Worm (Caenorhabditis elegans) whole organism, L1 larva: Measurements from ENCODE around the gene ZK1073.2.

ENCODE experiments used
- Y116A8C.19 ChIP-seq: sonication (generic microtip); optimal IDR thresholded peaks from 2 replicates; lab custom pipeline; 2016; ENCODE audit warnings: missing compliant biosample characterization, missing genetic modification characterization, borderline replicate concordance
- aha-1 ChIP-seq: fragments of 150-350 bp; optimal IDR thresholded peaks from 2 replicates; lab custom pipeline; 2014; ENCODE audit warnings: missing biosample characterization, missing genetic modification characterization
- alr-1 ChIP-seq: fragments of 200-800 bp; sonication (Bioruptor generic); optimal IDR thresholded peaks from 2 replicates; lab custom pipeline; 2018; ENCODE audit warnings: borderline replicate concordance, mild to moderate bottlenecking, missing genetic modification characterization, missing compliant biosample characterization
- ceh-63 ChIP-seq: fragments of 200-800 bp; sonication (Bioruptor generic); optimal IDR thresholded peaks from 2 replicates; lab custom pipeline; 2018; ENCODE audit warnings: mild to moderate bottlenecking, missing genetic modification characterization, missing compliant biosample characterization
- ceh-8 ChIP-seq: fragments of 200-800 bp; sonication (Bioruptor generic); optimal IDR thresholded peaks from 2 replicates; lab custom pipeline; 2018; ENCODE audit warnings: mild to moderate bottlenecking, missing genetic modification characterization, moderate library complexity, missing compliant biosample characterization
- ceh-82 ChIP-seq, 3 experiments: fragments of 150-350 bp in 1 of 3; sonication (generic microtip) in 2 of 3; optimal IDR thresholded peaks; 2 replicates each; lab custom pipeline; 2014 to 2017; ENCODE audit warnings: missing biosample characterization in 3 of 3, missing genetic modification characterization in 3 of 3
- dsc-1 ChIP-seq: sonication (generic microtip); optimal IDR thresholded peaks from 2 replicates; lab custom pipeline; 2016; ENCODE audit warnings: mild to moderate bottlenecking, missing genetic modification characterization, missing compliant biosample characterization
- efl-1 ChIP-seq, 4 experiments: fragments of 150-350 bp; optimal IDR thresholded peaks in 3 of 4; peaks in 1 of 4; 1 replicate in 1 of 4; 2 replicates in 3 of 4; lab custom pipeline; 2014; ENCODE audit warnings: missing biosample characterization in 2 of 4, missing genetic modification characterization in 2 of 4, missing genetic modification reagents in 2 of 4
- elt-2 ChIP-seq: sonication (generic microtip); optimal IDR thresholded peaks from 2 replicates; lab custom pipeline; 2016; ENCODE audit warnings: missing genetic modification characterization, mild to moderate bottlenecking, inconsistent platforms, missing compliant biosample characterization, missing genetic modification reagents
- ets-5 ChIP-seq: fragments of 200-800 bp; sonication (Bioruptor generic); IDR thresholded peaks from 2 replicates; pipeline ENCODE4 v1.3.6; 2022; ENCODE audit warnings: missing genetic modification characterization, missing compliant biosample characterization
- fkh-10 ChIP-seq: sonication (generic microtip); optimal IDR thresholded peaks from 2 replicates; lab custom pipeline; 2017; ENCODE audit warnings: missing biosample characterization, missing genetic modification reagents, missing genetic modification characterization
- fkh-8 ChIP-seq: sonication (generic microtip); optimal IDR thresholded peaks from 2 replicates; lab custom pipeline; 2016; ENCODE audit warnings: mild to moderate bottlenecking, missing genetic modification characterization, missing compliant biosample characterization
- hpl-2 ChIP-seq: fragments of 150-350 bp; optimal IDR thresholded peaks from 2 replicates; lab custom pipeline; 2014; ENCODE audit warnings: missing biosample characterization, missing genetic modification reagents, missing genetic modification characterization
- lin-13 ChIP-seq: fragments of 150-350 bp; optimal IDR thresholded peaks from 2 replicates; lab custom pipeline; 2014; ENCODE audit warnings: missing biosample characterization, missing genetic modification reagents, missing genetic modification characterization
- lin-14 ChIP-seq: fragments of 200-800 bp; sonication (Bioruptor generic); optimal IDR thresholded peaks from 2 replicates; lab custom pipeline; 2018; ENCODE audit warnings: mild to moderate bottlenecking, missing genetic modification characterization, moderate library complexity, missing compliant biosample characterization
- mdl-1 ChIP-seq, 2 experiments: fragments of 150-350 bp; optimal IDR thresholded peaks; 2 replicates each; lab custom pipeline; 2014 to 2017; ENCODE audit warnings: missing biosample characterization in 2 of 2, missing genetic modification characterization in 2 of 2, inconsistent platforms in 1 of 2
- mep-1 ChIP-seq: fragments of 150-350 bp; optimal IDR thresholded peaks from 2 replicates; lab custom pipeline; 2014; ENCODE audit warnings: missing biosample characterization, missing genetic modification characterization
- nhr-11 ChIP-seq: fragments of 150-350 bp; optimal IDR thresholded peaks from 2 replicates; lab custom pipeline; 2014; ENCODE audit warnings: missing biosample characterization, missing genetic modification characterization
- nhr-20 ChIP-seq: sonication (generic microtip); optimal IDR thresholded peaks from 2 replicates; lab custom pipeline; 2016; ENCODE audit warnings: mild to moderate bottlenecking, missing genetic modification characterization, missing compliant biosample characterization
- nhr-47 ChIP-seq: sonication (generic microtip); optimal IDR thresholded peaks from 2 replicates; lab custom pipeline; 2016; ENCODE audit warnings: mild to moderate bottlenecking, missing genetic modification characterization, moderate library complexity, missing compliant biosample characterization
- nhr-77 ChIP-seq: fragments of 150-350 bp; optimal IDR thresholded peaks from 2 replicates; lab custom pipeline; 2014; ENCODE audit warnings: missing biosample characterization, missing genetic modification characterization
- nhr-84 ChIP-seq: sonication (generic microtip); optimal IDR thresholded peaks from 2 replicates; lab custom pipeline; 2017; ENCODE audit warnings: missing biosample characterization, missing genetic modification characterization
- nhr-85 ChIP-seq: sonication (generic microtip); peaks from one replicate; lab custom pipeline; 2016; ENCODE audit warnings: missing genetic modification characterization, inconsistent platforms, missing compliant biosample characterization
- nhr-90 ChIP-seq: sonication (generic microtip); optimal IDR thresholded peaks from 2 replicates; lab custom pipeline; 2016; ENCODE audit warnings: mild to moderate bottlenecking, missing genetic modification characterization, missing compliant biosample characterization; ENCODE audit not compliant: poor library complexity
- pax-3 ChIP-seq: fragments of 200-800 bp; sonication (Bioruptor generic); optimal IDR thresholded peaks from 2 replicates; lab custom pipeline; 2018; ENCODE audit warnings: mild to moderate bottlenecking, missing genetic modification characterization, moderate library complexity, missing compliant biosample characterization
- pqm-1 ChIP-seq: sonication (generic microtip); optimal IDR thresholded peaks from 3 replicates; lab custom pipeline; 2017; ENCODE audit warnings: missing biosample characterization, missing genetic modification characterization
- rnt-1 ChIP-seq: sonication (generic microtip); optimal IDR thresholded peaks from 2 replicates; lab custom pipeline; 2016; ENCODE audit warnings: mild to moderate bottlenecking, missing genetic modification characterization, moderate library complexity, missing compliant biosample characterization
- skn-1 ChIP-seq: fragments of 150-350 bp; optimal IDR thresholded peaks from 2 replicates; lab custom pipeline; 2014; ENCODE audit warnings: missing biosample characterization, missing genetic modification characterization
- snpc-4 ChIP-seq: fragments of 150-350 bp; optimal IDR thresholded peaks from 2 replicates; lab custom pipeline; 2014; ENCODE audit warnings: missing biosample characterization, missing genetic modification characterization
- snu-23 ChIP-seq: sonication (generic microtip); optimal IDR thresholded peaks from 2 replicates; lab custom pipeline; 2016; ENCODE audit warnings: missing genetic modification characterization, missing compliant biosample characterization
- sup-37 ChIP-seq: fragments of 200-800 bp; sonication (Bioruptor generic); optimal IDR thresholded peaks from 2 replicates; lab custom pipeline; 2018; ENCODE audit warnings: mild to moderate bottlenecking, missing genetic modification characterization, missing compliant biosample characterization
- tlp-1 ChIP-seq: fragments of 150-350 bp; optimal IDR thresholded peaks from 2 replicates; lab custom pipeline; 2014; ENCODE audit warnings: missing biosample characterization, missing genetic modification characterization
- unc-30 ChIP-seq: sonication (generic microtip); optimal IDR thresholded peaks from 2 replicates; lab custom pipeline; 2017; ENCODE audit warnings: missing biosample characterization, missing genetic modification characterization
- zip-4 ChIP-seq: fragments of 200-800 bp; sonication (Bioruptor generic); optimal IDR thresholded peaks from 2 replicates; lab custom pipeline; 2018; ENCODE audit warnings: mild to moderate bottlenecking, missing genetic modification characterization, moderate library complexity, missing compliant biosample characterization
- ztf-11 ChIP-seq, 2 experiments: sonication (generic microtip); optimal IDR thresholded peaks; 2 replicates each; lab custom pipeline; 2016 to 2017; ENCODE audit warnings: missing genetic modification characterization in 2 of 2, missing biosample characterization in 1 of 2, missing compliant biosample characterization in 1 of 2

ZK1073.2 gene

DNA sequence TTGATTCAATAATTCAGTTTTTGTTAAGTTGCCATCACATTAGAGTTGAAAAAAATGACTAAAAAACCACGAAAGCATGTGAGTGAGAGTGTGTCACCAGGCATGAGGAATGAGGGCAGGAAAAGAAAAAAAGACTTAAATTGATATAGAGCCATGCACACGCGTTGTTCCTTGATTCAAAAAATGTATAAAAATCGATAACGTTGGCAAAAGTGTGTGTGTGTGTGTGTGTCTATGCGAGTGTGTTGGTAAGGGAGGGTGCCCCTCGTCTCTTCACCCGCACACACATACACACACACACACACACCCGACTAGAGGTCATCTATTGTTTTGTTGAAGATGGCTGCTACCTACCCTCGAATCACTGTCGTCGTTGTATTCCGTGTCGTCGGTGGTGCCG, 40.4 kb downstream of the ZK1073.2 start:
- peak; percentile 53 for TF ChIP-seq lin-14
- no peak for TF ChIP-seq alr-1
- no peak for TF ChIP-seq fkh-8 (tag; lab: Kevin White, UChicago)
- TF ChIP-seq ets-5 (GFP tag; lab: Robert Waterston, UW) = no peak
- no peak for TF ChIP-seq sup-37 (GFP tag; lab: Kevin White, UChicago)
- peak; percentile 24 for TF ChIP-seq snu-23 (GFP tag; lab: Kevin White, UChicago)
- TF ChIP-seq mdl-1 (tag; optimal IDR thresholded peaks at IDR 0.05; lab: Kevin White, UChicago) = peak in 1 of 2 experiments; percentile 49
- no peak for TF ChIP-seq pqm-1
- TF ChIP-seq efl-1 (optimal IDR thresholded peaks at IDR 0.05; lab: Kevin White, UChicago) = no peak
- peak in 1 of 2 experiments; percentile 82 for TF ChIP-seq efl-1 (GFP tag; optimal IDR thresholded peaks at IDR 0.05 in 1 of 2; lab: Kevin White, UChicago)
- TF ChIP-seq nhr-20 (tag; lab: Kevin White, UChicago) = peak; percentile 24
- TF ChIP-seq nhr-84 (tag; lab: Kevin White, UChicago) = no peak
- no peak for TF ChIP-seq dsc-1
- TF ChIP-seq elt-2 = no peak
- no peak for TF ChIP-seq fkh-10 (GFP tag; lab: Kevin White, UChicago)
- peak; percentile 4 for TF ChIP-seq rnt-1 (tag; lab: Kevin White, UChicago)
- TF ChIP-seq mep-1 (tag; lab: Kevin White, UChicago) = no peak
- peak; percentile 75 for TF ChIP-seq nhr-85 (tag; lab: Kevin White, UChicago)

DNA sequence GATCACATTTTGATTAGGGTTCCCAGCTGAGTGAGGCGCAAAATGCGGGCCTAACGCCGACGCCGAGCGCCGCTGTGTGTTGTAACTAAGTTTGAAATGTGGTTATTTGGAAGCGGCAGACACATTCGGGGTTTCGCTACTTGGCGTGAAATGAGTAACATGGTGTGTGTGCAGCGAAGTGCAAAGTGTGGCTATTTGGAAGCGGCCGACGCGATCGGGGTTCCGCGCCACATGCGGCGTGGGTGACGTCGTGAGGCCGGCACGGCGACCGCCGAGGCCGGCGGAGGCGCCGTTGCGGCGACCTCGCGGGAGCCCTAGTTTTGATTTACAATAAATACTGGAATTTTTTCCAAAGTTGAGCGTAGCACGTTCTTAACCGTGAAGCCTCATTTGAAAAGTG, 41.1 kb downstream of the ZK1073.2 start:
- TF ChIP-seq ceh-8 (GFP tag; lab: Kevin White, UChicago) (peak; percentile 9), tlp-1 (tag; lab: Kevin White, UChicago) (no peak), snpc-4 (tag; lab: Kevin White, UChicago) (peak; percentile 72), Y116A8C.19 (tag; lab: Kevin White, UChicago) (no peak), sup-37 (GFP tag; lab: Kevin White, UChicago) (no peak)

DNA sequence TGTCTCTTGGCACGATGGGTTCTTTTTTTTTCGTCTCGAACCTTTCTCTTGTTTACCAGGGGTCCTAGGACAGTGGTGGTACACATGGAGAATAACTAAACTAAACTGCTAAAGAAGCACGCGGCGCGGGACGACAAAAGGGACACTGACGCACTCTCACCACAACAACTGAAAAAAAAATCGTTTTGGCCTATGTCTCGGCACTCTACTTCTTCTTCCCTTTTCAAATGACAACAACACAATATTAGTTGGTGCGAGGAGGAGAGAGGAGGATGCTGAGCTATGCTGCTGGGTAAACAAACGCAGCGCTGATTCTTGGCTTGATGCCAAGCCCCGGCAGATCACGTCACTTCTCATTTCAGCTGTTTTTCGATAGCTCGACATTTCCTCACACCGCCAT, 41.7 kb downstream of the ZK1073.2 start:
- TF ChIP-seq lin-14 (peak; percentile 36), ceh-8 (GFP tag; lab: Kevin White, UChicago) (no peak), nhr-90 (tag; lab: Kevin White, UChicago) (no peak), pax-3 (tag; lab: Kevin White, UChicago) (no peak), fkh-10 (GFP tag; lab: Kevin White, UChicago) (no peak), ceh-82 (tag; optimal IDR thresholded peaks at IDR 0.05; lab: Kevin White, UChicago) (peak in 1 of 3 experiments; percentile 2), elt-2 (no peak), mdl-1 (tag; optimal IDR thresholded peaks at IDR 0.05; lab: Kevin White, UChicago) (no peak), nhr-47 (tag; lab: Kevin White, UChicago) (no peak), sup-37 (GFP tag; lab: Kevin White, UChicago) (no peak), aha-1 (tag; lab: Kevin White, UChicago) (no peak), ceh-63 (GFP tag; lab: Kevin White, UChicago) (no peak), hpl-2 (GFP tag; lab: Kevin White, UChicago) (no peak), unc-30 (tag; lab: Kevin White, UChicago) (no peak), nhr-11 (tag; lab: Kevin White, UChicago) (no peak), zip-4 (GFP tag; lab: Kevin White, UChicago) (no peak), rnt-1 (tag; lab: Kevin White, UChicago) (no peak), lin-13 (no peak), nhr-77 (tag; lab: Kevin White, UChicago) (peak; percentile 15), nhr-85 (tag; lab: Kevin White, UChicago) (no peak)

DNA sequence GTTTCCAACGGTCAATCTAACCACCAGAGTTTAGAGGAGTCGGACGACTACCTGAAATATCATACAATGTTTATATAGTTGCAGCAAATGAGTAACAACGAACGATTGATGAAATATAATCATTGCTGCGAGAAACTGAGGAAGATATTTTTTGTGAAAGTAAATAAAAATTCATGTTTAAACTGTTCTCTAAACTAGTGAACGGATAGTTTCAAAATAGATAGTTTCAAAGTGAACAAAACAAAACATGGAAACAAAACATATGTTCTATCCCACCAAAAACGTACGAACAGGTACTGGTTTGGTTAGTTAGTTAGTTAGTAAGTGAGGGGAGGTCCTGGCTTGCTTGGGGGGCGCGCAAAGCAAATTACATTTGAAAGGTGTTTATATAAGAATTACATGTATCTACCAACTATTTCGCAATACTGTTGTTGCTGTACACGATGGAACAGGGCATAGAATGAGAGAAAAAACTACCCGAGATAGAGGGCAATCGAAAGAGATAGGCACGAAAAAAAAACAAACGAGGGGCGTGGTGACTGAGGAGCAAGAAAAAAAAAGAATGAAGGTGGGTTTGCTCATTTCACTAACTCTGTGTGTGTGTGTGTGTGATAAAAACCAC, 43.6 kb downstream of the ZK1073.2 start, which contains the start of gene F09C8.2:
F09C8.2 (minus strand) TSS at position 51 of the 622 bp plus-strand sequence.
- TF ChIP-seq efl-1 (optimal IDR thresholded peaks at IDR 0.05; lab: Kevin White, UChicago) = no peak
- TF ChIP-seq efl-1 (GFP tag; optimal IDR thresholded peaks at IDR 0.05 in 1 of 2; lab: Kevin White, UChicago) = peak in 1 of 2 experiments; percentile 71
- no peak for TF ChIP-seq ztf-11 (tag; optimal IDR thresholded peaks at IDR 0.05; lab: Kevin White, UChicago)
- peak; percentile 87 for TF ChIP-seq zip-4 (GFP tag; lab: Kevin White, UChicago)
- peak; percentile 38 for TF ChIP-seq skn-1 (tag; lab: Kevin White, UChicago)
